Worm (Caenorhabditis elegans) whole organism, mixed stage, embryonic: ENCODE data around the gene F54C8.6.

Experiments
- elt-3 ChIP-seq: fragments of 150-350 bp; optimal IDR thresholded peaks from 2 replicates; lab custom pipeline; 2014; ENCODE audit warnings: missing biosample characterization, missing genetic modification characterization
- flh-1 ChIP-seq: fragments of 200-800 bp; sonication (Bioruptor generic); optimal IDR thresholded peaks from 2 replicates; lab custom pipeline; 2018; ENCODE audit warnings: mild to moderate bottlenecking, missing genetic modification characterization, moderate library complexity, missing compliant biosample characterization
- mab-5 ChIP-seq: fragments of 150-350 bp; optimal IDR thresholded peaks from 2 replicates; lab custom pipeline; 2014; ENCODE audit warnings: missing biosample characterization, missing genetic modification characterization
- mep-1 ChIP-seq: fragments of 150-350 bp; optimal IDR thresholded peaks from 2 replicates; lab custom pipeline; 2017; ENCODE audit warnings: missing biosample characterization, missing genetic modification reagents, missing genetic modification characterization, inconsistent platforms
- nhr-12 ChIP-seq: fragments of 150-350 bp; optimal IDR thresholded peaks from 2 replicates; lab custom pipeline; 2014; ENCODE audit warnings: missing biosample characterization, missing genetic modification characterization
- nhr-237 ChIP-seq: fragments of 150-350 bp; optimal IDR thresholded peaks from 2 replicates; lab custom pipeline; 2014; ENCODE audit warnings: missing biosample characterization, missing genetic modification characterization
- nhr-76 ChIP-seq: sonication (generic microtip); optimal IDR thresholded peaks from 2 replicates; lab custom pipeline; 2017; ENCODE audit warnings: missing biosample characterization, missing genetic modification characterization
- pha-4 ChIP-seq: fragments of 150-350 bp; optimal IDR thresholded peaks from 2 replicates; lab custom pipeline; 2018; ENCODE audit warnings: missing biosample characterization, missing genetic modification reagents, missing genetic modification characterization
- sptf-1 ChIP-seq: sonication (generic microtip); optimal IDR thresholded peaks from 2 replicates; lab custom pipeline; 2017; ENCODE audit warnings: mild to moderate bottlenecking, missing genetic modification characterization, moderate library complexity, missing compliant biosample characterization
- unc-39 ChIP-seq: fragments of 150-350 bp; optimal IDR thresholded peaks from 2 replicates; lab custom pipeline; 2014; ENCODE audit warnings: missing biosample characterization, missing genetic modification characterization
- ztf-11 ChIP-seq: fragments of 150-350 bp; optimal IDR thresholded peaks from 2 replicates; lab custom pipeline; 2014; ENCODE audit warnings: missing biosample characterization, missing genetic modification characterization

DNA sequence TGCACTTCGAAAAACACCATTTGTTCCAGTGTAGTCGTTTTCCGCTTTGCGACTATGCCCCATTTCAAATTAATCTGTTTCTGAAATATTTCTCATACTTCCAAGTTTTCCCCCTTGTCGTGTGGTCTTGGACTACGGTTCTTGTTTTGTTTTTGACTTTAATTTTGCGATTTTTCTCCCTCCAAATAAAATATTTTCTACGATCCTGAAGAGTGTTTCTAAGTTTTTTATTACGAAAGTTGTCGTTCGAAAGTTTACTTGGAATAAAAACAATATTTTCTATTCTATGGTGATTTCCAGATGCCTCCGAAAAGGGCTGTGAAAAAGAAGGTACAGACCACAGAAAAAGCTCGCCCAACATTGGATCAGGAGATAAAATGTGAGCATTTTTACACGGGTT, 18.1 kb upstream of the F54C8.6 start, which contains the start of gene tag-342:
- TF ChIP-seq sptf-1 (tag; lab: Kevin White, UChicago) (no peak), elt-3 (tag; lab: Kevin White, UChicago) (no peak), ztf-11 (no peak), mep-1 (tag; lab: Kevin White, UChicago) (no peak), nhr-76 (tag; lab: Kevin White, UChicago) (no peak), nhr-12 (tag; lab: Kevin White, UChicago) (no peak), unc-39 (tag; lab: Kevin White, UChicago) (no peak), pha-4 (no peak), nhr-237 (no peak), flh-1 (GFP tag; lab: Kevin White, UChicago) (no peak), mab-5 (tag; lab: Kevin White, UChicago) (no peak)
